Fruit fly (Drosophila melanogaster): ENCODE data around the gene CG12674.

dm6 chr2L:2037165-2037550 lies 42.6 kb upstream of the CG12674 start, which contains the start of gene lectin-22C:
- TF ChIP-seq EcR (GFP tag; optimal IDR thresholded peaks at IDR 0.05), result no peak
- no peak for TF ChIP-seq Pif1A (GFP tag; optimal IDR thresholded peaks at IDR 0.05)
- no peak for TF ChIP-seq fd96Ca (GFP tag; IDR thresholded peaks at IDR 0.05)
- no peak for TF ChIP-seq Pif1B (GFP tag; optimal IDR thresholded peaks at IDR 0.05)
- no peak for TF ChIP-seq Snoo (tag; optimal IDR thresholded peaks at IDR 0.05)
- TF ChIP-seq CG34367 (tag; optimal IDR thresholded peaks at IDR 0.05), result no peak
- TF ChIP-seq rn (GFP tag; IDR thresholded peaks at IDR 0.05), result no peak
- no peak for TF ChIP-seq gl (tag; optimal IDR thresholded peaks at IDR 0.05)
- no peak for TF ChIP-seq CG9948 (tag; optimal IDR thresholded peaks at IDR 0.05)
- no peak for TF ChIP-seq CG10348 (GFP tag; IDR thresholded peaks at IDR 0.05)
- TF ChIP-seq CG17806 (tag; optimal IDR thresholded peaks at IDR 0.05), result no peak
- no peak for TF ChIP-seq CG8301 (tag; optimal IDR thresholded peaks at IDR 0.05)
- no peak for TF ChIP-seq CG15710 (tag; optimal IDR thresholded peaks at IDR 0.05)
